Fruit fly (Drosophila melanogaster) whole organism, larva: ENCODE data around the gene GckIII.

Experiments used
- noc ChIP-seq: fragments of 200-800 bp; sonication (Bioruptor generic); optimal IDR thresholded peaks from 3 replicates; lab custom pipeline; 2019; ENCODE audit warnings: missing biosample characterization, mild to moderate bottlenecking, missing genetic modification characterization, moderate library complexity

GckIII gene

dm6 chr3R:17127912-17128311, 42.6 kb downstream of the GckIII start, which contains the start of gene CG31265:
TSS of gene CG31265 (plus strand) at chr3R:17128212.
- TF ChIP-seq noc (tag; lab: Kevin White, UChicago) = no peak

DNA sequence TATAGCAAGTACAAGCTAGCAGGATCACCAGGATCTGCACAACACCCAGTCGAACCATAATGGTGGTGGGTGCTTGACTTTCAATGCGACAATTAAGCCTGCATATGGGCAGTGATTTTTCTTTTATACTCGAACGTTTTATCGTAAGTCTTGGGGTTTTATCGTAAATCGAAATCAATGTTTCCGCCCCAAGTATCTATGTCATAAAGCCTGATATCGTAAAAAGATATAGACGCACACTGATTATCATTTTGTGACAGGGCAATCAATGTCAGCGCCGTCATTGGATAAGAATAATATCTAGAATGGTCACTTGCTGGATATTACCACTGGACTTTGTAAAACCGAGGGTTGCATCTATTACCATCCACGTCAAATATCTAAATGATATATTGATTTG, 45.0 kb downstream of the GckIII start, which contains the start of gene CG17475:
CG17475 (minus strand) TSS at position 101 of the 400 bp plus-strand sequence.
- TF ChIP-seq noc (tag; lab: Kevin White, UChicago) = no peak

DNA sequence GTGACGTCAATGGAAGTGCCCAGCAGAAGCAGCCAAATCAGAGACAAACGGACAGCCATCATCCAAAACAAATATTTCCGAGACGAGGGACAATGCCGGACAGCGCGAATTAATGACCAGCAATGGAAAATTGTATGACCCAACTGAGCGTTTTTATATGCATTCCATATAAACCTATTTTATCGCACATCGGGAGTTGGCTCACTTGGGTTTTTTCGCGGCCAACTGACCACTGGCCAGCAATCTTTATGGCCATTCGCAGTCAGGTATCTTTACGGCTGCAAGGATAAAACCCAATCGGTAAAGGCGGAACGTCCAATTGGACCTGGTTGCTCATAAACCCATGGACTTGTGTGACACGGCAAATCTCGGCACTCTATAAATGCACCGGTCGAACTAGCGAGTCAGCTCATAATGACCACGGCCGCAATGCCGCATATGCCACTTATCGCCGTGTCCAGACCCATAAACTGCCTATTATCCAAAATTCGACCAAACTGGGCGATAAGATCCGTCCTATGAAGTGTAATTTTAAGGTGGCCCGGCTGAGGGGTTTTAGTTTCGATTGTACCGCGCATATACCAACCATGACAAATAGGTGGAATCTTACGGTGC, 46.9 kb downstream of the GckIII start, which contains the start of the genes CG4053 and CG31266:
CG4053 (minus strand) TSS at position 101 of the 615 bp plus-strand sequence.
CG31266 (plus strand) TSS at position 565 of the 615 bp plus-strand sequence.
- no peak for TF ChIP-seq noc (tag; lab: Kevin White, UChicago)

DNA sequence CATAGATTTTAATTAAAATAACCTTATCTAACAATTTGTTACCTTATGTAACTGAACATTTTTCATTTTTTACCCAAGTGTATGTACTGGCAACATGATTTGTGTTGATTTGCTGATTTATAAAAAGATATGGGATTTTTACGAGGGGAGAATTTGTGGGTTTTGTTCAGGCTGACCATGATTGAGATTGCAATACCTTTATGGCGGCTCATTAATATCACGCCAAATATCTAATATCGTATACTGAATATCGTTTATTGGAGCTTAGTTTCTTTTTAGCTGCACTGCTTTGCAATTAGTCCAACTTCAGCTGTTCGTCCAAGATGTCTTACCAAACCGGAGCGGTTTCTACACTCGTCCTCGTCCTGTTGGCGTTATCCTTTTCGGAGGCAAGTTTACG, 48.6 kb downstream of the GckIII start, which contains the start of gene CG31267:
CG31267 (plus strand) TSS at position 301 of the 400 bp plus-strand sequence.
- no peak for TF ChIP-seq noc (tag; lab: Kevin White, UChicago)

DNA sequence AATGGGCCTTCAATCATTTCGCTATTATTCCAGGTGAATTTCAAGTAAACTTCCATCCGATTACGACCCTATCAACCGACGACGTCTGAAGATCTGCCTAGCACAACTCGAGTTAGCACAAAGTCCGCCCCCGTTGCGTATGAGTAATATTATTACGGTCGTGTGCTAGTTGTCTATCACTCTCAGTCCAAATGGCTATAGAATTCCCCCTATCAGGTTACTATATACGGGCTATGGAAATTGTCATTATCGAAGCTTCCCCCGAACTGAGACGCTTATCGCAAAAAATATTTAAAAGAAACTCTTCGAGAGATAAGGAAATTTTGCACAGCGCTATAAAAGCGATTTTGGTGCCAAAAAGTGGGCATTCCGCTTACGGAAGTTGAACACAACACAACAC, 50.4 kb downstream of the GckIII start, which contains the start of gene CG5246:
CG5246 (plus strand) TSS at position 365 of the 400 bp plus-strand sequence.
- peak; percentile 12 for TF ChIP-seq noc (tag; lab: Kevin White, UChicago)
